Comparison of ENCODE assay signal across 1 fruit fly cellular context in the genomic region with DNA sequence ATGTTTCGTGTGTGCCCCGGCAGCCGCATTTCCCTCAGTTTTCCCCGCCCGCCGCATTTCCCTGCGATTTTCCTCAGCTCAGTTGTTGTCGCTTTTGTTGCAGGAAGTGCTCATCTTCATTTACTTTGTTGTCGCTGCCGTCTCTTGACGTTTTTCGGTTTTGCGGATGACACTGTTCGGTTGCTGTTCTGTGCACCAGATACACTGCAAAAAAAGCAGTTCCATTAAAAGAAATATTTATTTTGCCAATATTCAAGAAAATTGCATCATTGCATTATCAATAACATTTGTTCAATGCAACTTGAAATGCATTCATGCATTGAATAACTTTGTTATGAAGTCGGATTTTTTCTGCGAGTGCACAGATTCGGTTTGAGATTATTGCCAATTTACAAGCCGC.
TF ChIP-seq lines count a peak whose summit lies in the region.

No protein-coding gene starts in this region.

TF ChIP-seq in whole organism, embryonic, 481 proteins besides CTCF, POLR2A, EP300 and RAD21 (continued from another document and continues in another):
- TF ChIP-seq CG11398 (GFP tag; optimal IDR thresholded peaks at IDR 0.05; lab: Kevin White, UChicago) (peak; percentile 28), luna (GFP tag; optimal IDR thresholded peaks at IDR 0.05; lab: Kevin White, UChicago) (no peak), Neu2 (GFP tag; optimal IDR thresholded peaks at IDR 0.05; lab: Kevin White, UChicago; ENCODE audit: borderline replicate concordance) (peak; percentile 63), Blimp-1 (GFP tag; optimal IDR thresholded peaks at IDR 0.05; lab: Kevin White, UChicago) (peak; percentile 59), CG8388 (GFP tag; optimal IDR thresholded peaks at IDR 0.05; lab: Kevin White, UChicago) (peak; percentile 56), CG2129 (GFP tag; IDR thresholded peaks at IDR 0.05; lab: Robert Waterston, UW; ENCODE audit: partially characterized antibody) (no peak), tna (GFP tag; IDR thresholded peaks at IDR 0.05; lab: Robert Waterston, UW; ENCODE audit: partially characterized antibody) (no peak), fru (optimal IDR thresholded peaks at IDR 0.05; lab: Kevin White, UChicago) (no peak), pnt (GFP tag; optimal IDR thresholded peaks at IDR 0.05; lab: Kevin White, UChicago) (peak; percentile 8), CoRest (tag; optimal IDR thresholded peaks at IDR 0.05; lab: Kevin White, UChicago) (peak; percentile 44), pfk (GFP tag; optimal IDR thresholded peaks at IDR 0.05; lab: Kevin White, UChicago) (no peak), chn (GFP tag; optimal IDR thresholded peaks at IDR 0.05; lab: Kevin White, UChicago) (peak; percentile 45), CG12155 (GFP tag; optimal IDR thresholded peaks at IDR 0.05; lab: Kevin White, UChicago) (peak; percentile 23), Atf-2 (GFP tag; optimal IDR thresholded peaks at IDR 0.05; lab: Kevin White, UChicago) (peak; percentile 23), CG33213 (GFP tag; optimal IDR thresholded peaks at IDR 0.05; lab: Kevin White, UChicago) (no peak), emc (GFP tag; optimal IDR thresholded peaks at IDR 0.05; lab: Kevin White, UChicago) (peak; percentile 1), Ptx1 (GFP tag; IDR thresholded peaks at IDR 0.05; lab: Robert Waterston, UW) (peak; percentile 55), CG7271 (tag; optimal IDR thresholded peaks at IDR 0.05; lab: Kevin White, UChicago) (peak; percentile 53), CG18619 (GFP tag; optimal IDR thresholded peaks at IDR 0.05; lab: Kevin White, UChicago) (no peak), CG14050 (GFP tag; IDR thresholded peaks at IDR 0.05; lab: Robert Waterston, UW) (no peak), CG5180 (GFP tag; optimal IDR thresholded peaks at IDR 0.05; lab: Kevin White, UChicago) (no peak), CG31441 (GFP tag; IDR thresholded peaks at IDR 0.05; lab: Robert Waterston, UW) (0 out of 2 replicates have a peak, but pooled peaks have one; percentile 18), insv (GFP tag; optimal IDR thresholded peaks at IDR 0.05; lab: Kevin White, UChicago) (no peak), her (GFP tag; optimal IDR thresholded peaks at IDR 0.05; lab: Kevin White, UChicago) (no peak), Bdp1 (GFP tag; optimal IDR thresholded peaks at IDR 0.05; lab: Kevin White, UChicago) (peak; percentile 23), CG17802 (tag; optimal IDR thresholded peaks at IDR 0.05; lab: Kevin White, UChicago) (peak; percentile 13), CG15269 (tag; optimal IDR thresholded peaks at IDR 0.05; lab: Kevin White, UChicago) (peak; percentile 31), kay (GFP tag; optimal IDR thresholded peaks at IDR 0.05; lab: Kevin White, UChicago) (no peak), Dref (GFP tag; IDR thresholded peaks at IDR 0.05; lab: Robert Waterston, UW) (no peak), lov (optimal IDR thresholded peaks at IDR 0.05; lab: Kevin White, UChicago) (no peak), lov (GFP tag; IDR thresholded peaks at IDR 0.05; lab: Robert Waterston, UW) (0 out of 3 replicates have a peak, but pooled peaks have one; percentile 55), Ravus (GFP tag; IDR thresholded peaks at IDR 0.05; lab: Robert Waterston, UW) (no peak), CG10321 (GFP tag; IDR thresholded peaks at IDR 0.05; lab: Robert Waterston, UW) (no peak), sob (GFP tag; IDR thresholded peaks at IDR 0.05; lab: Robert Waterston, UW) (no peak), pita (GFP tag; optimal IDR thresholded peaks at IDR 0.05; lab: Kevin White, UChicago) (no peak), salm (tag; optimal IDR thresholded peaks at IDR 0.05; lab: Kevin White, UChicago) (no peak), maf-S (GFP tag; optimal IDR thresholded peaks at IDR 0.05; lab: Kevin White, UChicago) (peak; percentile 24), ab (GFP tag; optimal IDR thresholded peaks at IDR 0.05; lab: Kevin White, UChicago) (no peak), CG12071 (GFP tag; optimal IDR thresholded peaks at IDR 0.05; lab: Kevin White, UChicago) (no peak), sisA (GFP tag; IDR thresholded peaks at IDR 0.05; lab: Robert Waterston, UW) (peak; percentile 60), Optix (GFP tag; IDR thresholded peaks at IDR 0.05; lab: Robert Waterston, UW) (no peak), CG13894 (tag; optimal IDR thresholded peaks at IDR 0.05; lab: Kevin White, UChicago) (no peak), grau (tag; optimal IDR thresholded peaks at IDR 0.05; lab: Kevin White, UChicago) (peak; percentile 48), vnd (GFP tag; IDR thresholded peaks at IDR 0.05; lab: Robert Waterston, UW; ENCODE audit: partially characterized antibody) (no peak), tap (tag; optimal IDR thresholded peaks at IDR 0.05; lab: Kevin White, UChicago) (no peak), CG6854 (GFP tag; optimal IDR thresholded peaks at IDR 0.05; lab: Kevin White, UChicago) (no peak), sr (GFP tag; IDR thresholded peaks at IDR 0.05; lab: Robert Waterston, UW) (no peak), CG3281 (GFP tag; optimal IDR thresholded peaks at IDR 0.05; lab: Kevin White, UChicago) (no peak), Doc2 (GFP tag; IDR thresholded peaks at IDR 0.05; lab: Robert Waterston, UW) (no peak), ham (GFP tag; IDR thresholded peaks at IDR 0.05; lab: Robert Waterston, UW) (no peak), chif (GFP tag; optimal IDR thresholded peaks at IDR 0.05; lab: Kevin White, UChicago) (peak; percentile 62 to 71), CG2202 (tag; optimal IDR thresholded peaks at IDR 0.05; lab: Kevin White, UChicago) (peak; percentile 15), CHES-1-like (GFP tag; optimal IDR thresholded peaks at IDR 0.05; lab: Kevin White, UChicago) (peak; percentile 44), CG30431 (GFP tag; optimal IDR thresholded peaks at IDR 0.05; lab: Kevin White, UChicago) (peak; percentile 38), z (GFP tag; IDR thresholded peaks at IDR 0.05; lab: Robert Waterston, UW) (no peak), Fer3 (tag; optimal IDR thresholded peaks at IDR 0.05; lab: Kevin White, UChicago) (no peak), BtbVII (GFP tag; optimal IDR thresholded peaks at IDR 0.05; lab: Kevin White, UChicago) (no peak), CG7556 (GFP tag; optimal IDR thresholded peaks at IDR 0.05; lab: Kevin White, UChicago) (peak; percentile 36), CG4730 (GFP tag; IDR thresholded peaks at IDR 0.05; lab: Robert Waterston, UW) (no peak), CG4854 (GFP tag; optimal IDR thresholded peaks at IDR 0.05; lab: Kevin White, UChicago) (no peak), Adf1 (GFP tag; IDR thresholded peaks at IDR 0.05; lab: Robert Waterston, UW) (no peak), dan (GFP tag; IDR thresholded peaks at IDR 0.05; lab: Robert Waterston, UW) (peak; percentile 21; the same call in 1 of the 2 replicates), oc (tag; optimal IDR thresholded peaks at IDR 0.05; lab: Kevin White, UChicago) (peak; percentile 24), CG10274 (GFP tag; optimal IDR thresholded peaks at IDR 0.05; lab: Kevin White, UChicago) (no peak), CG12104 (GFP tag; optimal IDR thresholded peaks at IDR 0.05; lab: Kevin White, UChicago) (no peak), CG31365 (tag; optimal IDR thresholded peaks at IDR 0.05; lab: Kevin White, UChicago) (no peak), unc-4 (GFP tag; IDR thresholded peaks at IDR 0.05; lab: Robert Waterston, UW; ENCODE audit: partially characterized antibody) (no peak), CG34376 (GFP tag; optimal IDR thresholded peaks at IDR 0.05; lab: Kevin White, UChicago) (no peak), GATAe (GFP tag; conservative IDR thresholded peaks at IDR 0.05; lab: Robert Waterston, UW) (no peak), C15 (GFP tag; IDR thresholded peaks at IDR 0.05; lab: Robert Waterston, UW) (no peak), CG4328 (GFP tag; optimal IDR thresholded peaks at IDR 0.05; lab: Kevin White, UChicago) (no peak), sd (tag; optimal IDR thresholded peaks at IDR 0.05; lab: Kevin White, UChicago) (no peak), gce (GFP tag; IDR thresholded peaks at IDR 0.05; lab: Robert Waterston, UW) (no peak), Ets97D (GFP tag; optimal IDR thresholded peaks at IDR 0.05; lab: Kevin White, UChicago) (no peak), CG10147 (GFP tag; optimal IDR thresholded peaks at IDR 0.05; lab: Kevin White, UChicago) (no peak), crc (GFP tag; optimal IDR thresholded peaks at IDR 0.05; lab: Kevin White, UChicago) (no peak), HmgD (GFP tag; optimal IDR thresholded peaks at IDR 0.05; lab: Kevin White, UChicago) (no peak), CG11696 (GFP tag; IDR thresholded peaks at IDR 0.05; lab: Robert Waterston, UW) (0 out of 2 replicates have a peak, but pooled peaks have one; percentile 32), wdn (GFP tag; IDR thresholded peaks at IDR 0.05; lab: Robert Waterston, UW) (no peak), CG31388 (GFP tag; optimal IDR thresholded peaks at IDR 0.05; lab: Kevin White, UChicago) (no peak), Nf-YB (GFP tag; optimal IDR thresholded peaks at IDR 0.05; lab: Kevin White, UChicago) (no peak), CG6254 (GFP tag; optimal IDR thresholded peaks at IDR 0.05; lab: Kevin White, UChicago) (peak; percentile 46), CG16813 (GFP tag; IDR thresholded peaks at IDR 0.05; lab: Robert Waterston, UW; ENCODE audit: partially characterized antibody) (no peak), CG7372 (GFP tag; IDR thresholded peaks at IDR 0.05; lab: Robert Waterston, UW) (no peak), CG2199 (GFP tag; IDR thresholded peaks at IDR 0.05; lab: Robert Waterston, UW) (no peak), Pdp1 (GFP tag; optimal IDR thresholded peaks at IDR 0.05; lab: Kevin White, UChicago) (peak; percentile 17 to 24), zen2 (GFP tag; IDR thresholded peaks at IDR 0.05; lab: Robert Waterston, UW; ENCODE audit: partially characterized antibody) (no peak), Ada2b (GFP tag; IDR thresholded peaks at IDR 0.05; lab: Robert Waterston, UW) (peak; percentile 25; the same call in 1 of the 2 replicates), TFAM (GFP tag; optimal IDR thresholded peaks at IDR 0.05; lab: Kevin White, UChicago) (no peak), CG6654 (GFP tag; optimal IDR thresholded peaks at IDR 0.05; lab: Kevin White, UChicago) (no peak), CG6813 (GFP tag; optimal IDR thresholded peaks at IDR 0.05; lab: Kevin White, UChicago) (peak; percentile 22), wor (GFP tag; IDR thresholded peaks at IDR 0.05; lab: Robert Waterston, UW) (no peak), CG14667 (GFP tag; IDR thresholded peaks at IDR 0.05; lab: Robert Waterston, UW) (peak; percentile 48; the same call in 1 of the 2 replicates), Dad (GFP tag; optimal IDR thresholded peaks at IDR 0.05; lab: Kevin White, UChicago) (no peak), Scr (GFP tag; IDR thresholded peaks at IDR 0.05; lab: Robert Waterston, UW; ENCODE audit: partially characterized antibody) (no peak), CG42726 (GFP tag; IDR thresholded peaks at IDR 0.05; lab: Robert Waterston, UW; ENCODE audit: partially characterized antibody) (no peak), YL-1 (GFP tag; optimal IDR thresholded peaks at IDR 0.05; lab: Kevin White, UChicago) (no peak), schlank (tag; optimal IDR thresholded peaks at IDR 0.05; lab: Kevin White, UChicago) (no peak), fd64A (GFP tag; optimal IDR thresholded peaks at IDR 0.05; lab: Kevin White, UChicago) (no peak), onecut (GFP tag; IDR thresholded peaks at IDR 0.05; lab: Robert Waterston, UW) (peak; percentile 35; the same call in 1 of the 2 replicates), CG2712 (tag; optimal IDR thresholded peaks at IDR 0.05; lab: Kevin White, UChicago) (peak; percentile 57), CG14860 (GFP tag; IDR thresholded peaks at IDR 0.05; lab: Robert Waterston, UW; ENCODE audit: partially characterized antibody) (no peak), CG3847 (GFP tag; IDR thresholded peaks at IDR 0.05; lab: Robert Waterston, UW) (no peak), mld (GFP tag; IDR thresholded peaks at IDR 0.05; lab: Robert Waterston, UW; ENCODE audit: partially characterized antibody) (no peak), dati (GFP tag; IDR thresholded peaks at IDR 0.05; lab: Robert Waterston, UW) (no peak), CG9727 (GFP tag; optimal IDR thresholded peaks at IDR 0.05; lab: Kevin White, UChicago) (peak; percentile 65), B-H2 (GFP tag; optimal IDR thresholded peaks at IDR 0.05; lab: Kevin White, UChicago) (no peak), Nf-YC (tag; optimal IDR thresholded peaks at IDR 0.05; lab: Kevin White, UChicago) (no peak), sna (GFP tag; IDR thresholded peaks at IDR 0.05; lab: Robert Waterston, UW; ENCODE audit: partially characterized antibody) (no peak), Ssrp (tag; optimal IDR thresholded peaks at IDR 0.05; lab: Kevin White, UChicago) (peak; percentile 27), CG9215 (GFP tag; IDR thresholded peaks at IDR 0.05; lab: Robert Waterston, UW) (no peak; the same call in 1 of the 2 replicates), bigmax (GFP tag; optimal IDR thresholded peaks at IDR 0.05; lab: Kevin White, UChicago) (no peak), CG17612 (GFP tag; IDR thresholded peaks at IDR 0.05; lab: Robert Waterston, UW) (no peak), inv (GFP tag; IDR thresholded peaks at IDR 0.05; lab: Robert Waterston, UW; ENCODE audit: partially characterized antibody) (no peak), Hand (GFP tag; optimal IDR thresholded peaks at IDR 0.05; lab: Kevin White, UChicago) (no peak), ftz-f1 (GFP tag; optimal IDR thresholded peaks at IDR 0.05; lab: Kevin White, UChicago) (no peak), Rx (GFP tag; IDR thresholded peaks at IDR 0.05; lab: Robert Waterston, UW) (0 out of 2 replicates have a peak, but pooled peaks have one; percentile 10), CG8089 (GFP tag; optimal IDR thresholded peaks at IDR 0.05; lab: Kevin White, UChicago) (peak; percentile 43), CG30020 (tag; optimal IDR thresholded peaks at IDR 0.05; lab: Kevin White, UChicago) (no peak), CG10431 (GFP tag; optimal IDR thresholded peaks at IDR 0.05; lab: Kevin White, UChicago) (no peak), Kr (GFP tag; optimal IDR thresholded peaks at IDR 0.05; lab: Kevin White, UChicago) (no peak), Jarid2 (GFP tag; optimal IDR thresholded peaks at IDR 0.05; lab: Kevin White, UChicago) (no peak), prd (optimal IDR thresholded peaks at IDR 0.05; lab: Kevin White, UChicago) (no peak), prd (GFP tag; IDR thresholded peaks at IDR 0.05; lab: Robert Waterston, UW) (peak; percentile 90), CG9876 (GFP tag; optimal IDR thresholded peaks at IDR 0.05; lab: Kevin White, UChicago) (peak; percentile 7), nom (GFP tag; optimal IDR thresholded peaks at IDR 0.05; lab: Kevin White, UChicago) (peak; percentile 14), CG14014 (GFP tag; IDR thresholded peaks at IDR 0.05; lab: Robert Waterston, UW) (no peak), ranshi (GFP tag; IDR thresholded peaks at IDR 0.05; lab: Robert Waterston, UW) (peak; percentile 62; the same call in 1 of the 2 replicates), aop (GFP tag; IDR thresholded peaks at IDR 0.05; lab: Robert Waterston, UW) (no peak)
